Worm (Caenorhabditis elegans): ENCODE measurements around the gene F17E9.4.
A peak's percentile ranks its signal among the peaks of the same experiment; 100 is the strongest.

Gene F17E9.4

ce11 chrIV:8378280-8378679 lies 30.1 kb downstream of the F17E9.4 start:
- TF ChIP-seq unc-39 (tag; optimal IDR thresholded peaks at IDR 0.05) = no peak
- TF ChIP-seq nhr-237 (tag; optimal IDR thresholded peaks at IDR 0.05) = no peak
- no peak for TF ChIP-seq cnd-1 (tag; optimal IDR thresholded peaks at IDR 0.05)
- TF ChIP-seq pha-4 (tag; optimal IDR thresholded peaks at IDR 0.05) = no peak
- no peak for TF ChIP-seq tbx-8 (GFP tag; optimal IDR thresholded peaks at IDR 0.05)
- TF ChIP-seq ceh-83 (GFP tag; optimal IDR thresholded peaks at IDR 0.05) = no peak

ce11 chrIV:8379278-8379677 lies 31.1 kb downstream of the F17E9.4 start, which contains the start of gene nap-1:
TSS of gene nap-1 (minus strand) at chrIV:8379319.
- TF ChIP-seq ceh-39 (tag; optimal IDR thresholded peaks at IDR 0.05) (peak; percentile 56), blmp-1 (tag; optimal IDR thresholded peaks at IDR 0.05) (no peak), elt-1 (tag; optimal IDR thresholded peaks at IDR 0.05; ENCODE audit: borderline replicate concordance, insufficient read depth) (no peak), unc-120 (tag; optimal IDR thresholded peaks at IDR 0.05; ENCODE audit: poor library complexity, severe bottlenecking) (no peak), bed-3 (GFP tag; optimal IDR thresholded peaks at IDR 0.05) (no peak), pha-4 (tag; optimal IDR thresholded peaks at IDR 0.05) (peak; percentile 60), ces-1 (GFP tag; optimal IDR thresholded peaks at IDR 0.05) (peak; percentile 42), sptf-1 (tag; optimal IDR thresholded peaks at IDR 0.05) (no peak), mep-1 (tag; optimal IDR thresholded peaks at IDR 0.05) (peak; percentile 69), ceh-83 (GFP tag; optimal IDR thresholded peaks at IDR 0.05) (no peak), nhr-76 (tag; optimal IDR thresholded peaks at IDR 0.05) (no peak), nhr-2 (tag; optimal IDR thresholded peaks at IDR 0.05) (no peak), lin-13 (tag; optimal IDR thresholded peaks at IDR 0.05) (peak; percentile 61), nhr-237 (tag; optimal IDR thresholded peaks at IDR 0.05) (peak; percentile 31), lin-32 (GFP tag; optimal IDR thresholded peaks at IDR 0.05) (no peak), lsy-2 (tag; optimal IDR thresholded peaks at IDR 0.05) (peak; percentile 74), ham-2 (GFP tag; optimal IDR thresholded peaks at IDR 0.05) (no peak), tbx-8 (GFP tag; optimal IDR thresholded peaks at IDR 0.05) (no peak)

- no peak for TF ChIP-seq zip-8 (tag; optimal IDR thresholded peaks at IDR 0.05)
- no peak for TF ChIP-seq elt-1 (tag; optimal IDR thresholded peaks at IDR 0.05; ENCODE audit: borderline replicate concordance, insufficient read depth)
- no peak for TF ChIP-seq cnd-1 (tag; optimal IDR thresholded peaks at IDR 0.05)
- TF ChIP-seq unc-39 (tag; optimal IDR thresholded peaks at IDR 0.05) = no peak
- TF ChIP-seq drap-1 (GFP tag; optimal IDR thresholded peaks at IDR 0.05) = no peak
- TF ChIP-seq nhr-237 (tag; optimal IDR thresholded peaks at IDR 0.05) = no peak
- no peak for TF ChIP-seq ham-2 (GFP tag; optimal IDR thresholded peaks at IDR 0.05)
- TF ChIP-seq ceh-43 (GFP tag; optimal IDR thresholded peaks at IDR 0.05) = no peak
- TF ChIP-seq lin-13 (tag; optimal IDR thresholded peaks at IDR 0.05) = no peak
- TF ChIP-seq ceh-39 (tag; optimal IDR thresholded peaks at IDR 0.05) = no peak
- TF ChIP-seq mab-5 (tag; optimal IDR thresholded peaks at IDR 0.05) = no peak
- TF ChIP-seq lsy-2 (tag; optimal IDR thresholded peaks at IDR 0.05) = no peak
- TF ChIP-seq nhr-28 (tag; optimal IDR thresholded peaks at IDR 0.05) = no peak
Observed at ce11 chrIV:8379683-8380082, 31.5 kb downstream of the F17E9.4 start, which contains the start of gene praf-3. TSS of gene praf-3 (plus strand) at chrIV:8379983.

ce11 chrIV:8380266-8380850 lies 32.2 kb downstream of the F17E9.4 start:
- TF ChIP-seq pha-4 (tag; optimal IDR thresholded peaks at IDR 0.05) = no peak
- TF ChIP-seq elt-1 (tag; optimal IDR thresholded peaks at IDR 0.05; ENCODE audit: borderline replicate concordance, insufficient read depth) = no peak
- no peak for TF ChIP-seq bed-3 (GFP tag; optimal IDR thresholded peaks at IDR 0.05)
- no peak for TF ChIP-seq ces-1 (GFP tag; optimal IDR thresholded peaks at IDR 0.05)
- TF ChIP-seq lsy-2 (tag; optimal IDR thresholded peaks at IDR 0.05) = no peak
- TF ChIP-seq ham-2 (GFP tag; optimal IDR thresholded peaks at IDR 0.05) = no peak
- no peak for TF ChIP-seq nhr-28 (tag; optimal IDR thresholded peaks at IDR 0.05)
- no peak for TF ChIP-seq snpc-4 (tag; optimal IDR thresholded peaks at IDR 0.05)
- TF ChIP-seq lin-32 (GFP tag; optimal IDR thresholded peaks at IDR 0.05) = no peak
- TF ChIP-seq ceh-43 (GFP tag; optimal IDR thresholded peaks at IDR 0.05) = no peak
- TF ChIP-seq hlh-1 (tag; optimal IDR thresholded peaks at IDR 0.05) = no peak
- no peak for TF ChIP-seq nhr-76 (tag; optimal IDR thresholded peaks at IDR 0.05)
- TF ChIP-seq flh-1 (GFP tag; optimal IDR thresholded peaks at IDR 0.05) = no peak
- TF ChIP-seq drap-1 (GFP tag; optimal IDR thresholded peaks at IDR 0.05) = no peak
- no peak for TF ChIP-seq cnd-1 (tag; optimal IDR thresholded peaks at IDR 0.05)
- no peak for TF ChIP-seq nhr-12 (tag; optimal IDR thresholded peaks at IDR 0.05)

- TF ChIP-seq bed-3 (GFP tag; optimal IDR thresholded peaks at IDR 0.05) = no peak
- TF ChIP-seq blmp-1 (tag; optimal IDR thresholded peaks at IDR 0.05) = no peak
- no peak for TF ChIP-seq M03D4.4 (tag; optimal IDR thresholded peaks at IDR 0.05)
- TF ChIP-seq pha-4 (tag; optimal IDR thresholded peaks at IDR 0.05) = no peak
- no peak for TF ChIP-seq cnd-1 (tag; optimal IDR thresholded peaks at IDR 0.05)
- TF ChIP-seq lin-32 (GFP tag; optimal IDR thresholded peaks at IDR 0.05) = no peak
- no peak for TF ChIP-seq ceh-39 (tag; optimal IDR thresholded peaks at IDR 0.05)
- no peak for TF ChIP-seq mls-2 (tag; optimal IDR thresholded peaks at IDR 0.05)
- TF ChIP-seq unc-39 (tag; optimal IDR thresholded peaks at IDR 0.05) = no peak
- no peak for TF ChIP-seq elt-3 (tag; optimal IDR thresholded peaks at IDR 0.05)
Observed at ce11 chrIV:8382695-8383094, 34.5 kb downstream of the F17E9.4 start, which contains the start of gene D2096.9. TSS of gene D2096.9 (minus strand) at chrIV:8382795.

Measured in whole organism, mixed stage, embryonic.